Worm (Caenorhabditis elegans) whole organism, mixed stage, embryonic: Measurements from ENCODE around the gene C50E3.13.

Experiments
- M03D4.4 ChIP-seq: sonication (generic microtip); optimal IDR thresholded peaks from 2 replicates; lab custom pipeline; 2017; ENCODE audit warnings: mild to moderate bottlenecking, missing genetic modification characterization, missing compliant biosample characterization
- bed-3 ChIP-seq: fragments of 200-800 bp; sonication (Bioruptor generic); optimal IDR thresholded peaks from 3 replicates; lab custom pipeline; 2018; ENCODE audit warnings: mild to moderate bottlenecking, missing genetic modification characterization, moderate library complexity, missing compliant biosample characterization
- blmp-1 ChIP-seq: fragments of 150-350 bp; optimal IDR thresholded peaks from 2 replicates; lab custom pipeline; 2014; ENCODE audit warnings: missing biosample characterization, missing genetic modification characterization
- ceh-39 ChIP-seq: fragments of 150-350 bp; optimal IDR thresholded peaks from 2 replicates; lab custom pipeline; 2014; ENCODE audit warnings: missing biosample characterization, missing genetic modification characterization
- ceh-43 ChIP-seq: fragments of 200-800 bp; sonication (Bioruptor generic); optimal IDR thresholded peaks from 2 replicates; lab custom pipeline; 2018; ENCODE audit warnings: mild to moderate bottlenecking, missing genetic modification characterization, moderate library complexity, missing compliant biosample characterization
- ceh-83 ChIP-seq: fragments of 200-800 bp; sonication (Bioruptor generic); optimal IDR thresholded peaks from 2 replicates; lab custom pipeline; 2018; ENCODE audit warnings: mild to moderate bottlenecking, missing genetic modification characterization, missing compliant biosample characterization
- ces-1 ChIP-seq: fragments of 150-350 bp; optimal IDR thresholded peaks from 2 replicates; lab custom pipeline; 2014; ENCODE audit warnings: missing biosample characterization, missing genetic modification reagents, missing genetic modification characterization
- cnd-1 ChIP-seq: fragments of 200-800 bp; sonication (Bioruptor generic); optimal IDR thresholded peaks from 2 replicates; lab custom pipeline; 2018; ENCODE audit warnings: mild to moderate bottlenecking, missing genetic modification characterization, missing compliant biosample characterization
- drap-1 ChIP-seq: fragments of 200-800 bp; sonication (Bioruptor generic); optimal IDR thresholded peaks from 3 replicates; lab custom pipeline; 2018; ENCODE audit warnings: mild to moderate bottlenecking, missing genetic modification characterization, missing compliant biosample characterization
- elt-3 ChIP-seq: fragments of 150-350 bp; optimal IDR thresholded peaks from 2 replicates; lab custom pipeline; 2014; ENCODE audit warnings: missing biosample characterization, missing genetic modification characterization
- flh-1 ChIP-seq: fragments of 200-800 bp; sonication (Bioruptor generic); optimal IDR thresholded peaks from 2 replicates; lab custom pipeline; 2018; ENCODE audit warnings: mild to moderate bottlenecking, missing genetic modification characterization, moderate library complexity, missing compliant biosample characterization
- ham-2 ChIP-seq: fragments of 200-800 bp; sonication (Bioruptor generic); optimal IDR thresholded peaks from 2 replicates; lab custom pipeline; 2018; ENCODE audit warnings: mild to moderate bottlenecking, missing genetic modification characterization, missing compliant biosample characterization
- hlh-1 ChIP-seq: fragments of 150-350 bp; optimal IDR thresholded peaks from 2 replicates; lab custom pipeline; 2014; ENCODE audit warnings: missing biosample characterization, missing genetic modification reagents, missing genetic modification characterization
- lin-13 ChIP-seq: fragments of 150-350 bp; optimal IDR thresholded peaks from 2 replicates; lab custom pipeline; 2014; ENCODE audit warnings: missing biosample characterization, missing genetic modification characterization
- lin-32 ChIP-seq: fragments of 200-800 bp; sonication (Bioruptor generic); optimal IDR thresholded peaks from 2 replicates; lab custom pipeline; 2018; ENCODE audit warnings: mild to moderate bottlenecking, missing genetic modification characterization, missing compliant biosample characterization
- lsy-2 ChIP-seq: fragments of 150-350 bp; optimal IDR thresholded peaks from 2 replicates; lab custom pipeline; 2014; ENCODE audit warnings: missing biosample characterization, missing genetic modification characterization
- mab-5 ChIP-seq: fragments of 150-350 bp; optimal IDR thresholded peaks from 2 replicates; lab custom pipeline; 2014; ENCODE audit warnings: missing biosample characterization, missing genetic modification characterization
- mep-1 ChIP-seq: fragments of 150-350 bp; optimal IDR thresholded peaks from 2 replicates; lab custom pipeline; 2017; ENCODE audit warnings: missing biosample characterization, missing genetic modification reagents, missing genetic modification characterization, inconsistent platforms
- mls-2 ChIP-seq: sonication (generic microtip); optimal IDR thresholded peaks from 2 replicates; lab custom pipeline; 2016; ENCODE audit warnings: mild to moderate bottlenecking, missing genetic modification characterization, moderate library complexity, missing compliant biosample characterization
- nhr-12 ChIP-seq: fragments of 150-350 bp; optimal IDR thresholded peaks from 2 replicates; lab custom pipeline; 2014; ENCODE audit warnings: missing biosample characterization, missing genetic modification characterization
- nhr-2 ChIP-seq: fragments of 150-350 bp; optimal IDR thresholded peaks from 2 replicates; lab custom pipeline; 2014; ENCODE audit warnings: missing biosample characterization, missing genetic modification characterization
- nhr-237 ChIP-seq: fragments of 150-350 bp; optimal IDR thresholded peaks from 2 replicates; lab custom pipeline; 2014; ENCODE audit warnings: missing biosample characterization, missing genetic modification characterization
- nhr-76 ChIP-seq: sonication (generic microtip); optimal IDR thresholded peaks from 2 replicates; lab custom pipeline; 2017; ENCODE audit warnings: missing biosample characterization, missing genetic modification characterization
- pha-4 ChIP-seq: fragments of 150-350 bp; optimal IDR thresholded peaks from 2 replicates; lab custom pipeline; 2018; ENCODE audit warnings: missing biosample characterization, missing genetic modification reagents, missing genetic modification characterization
- sem-2 ChIP-seq: fragments of 200-800 bp; sonication (Bioruptor generic); optimal IDR thresholded peaks from 2 replicates; lab custom pipeline; 2018; ENCODE audit warnings: mild to moderate bottlenecking, missing genetic modification characterization, missing compliant biosample characterization
- snpc-4 ChIP-seq: fragments of 150-350 bp; optimal IDR thresholded peaks from 2 replicates; lab custom pipeline; 2014; ENCODE audit warnings: missing biosample characterization, missing genetic modification characterization
- sptf-1 ChIP-seq: sonication (generic microtip); optimal IDR thresholded peaks from 2 replicates; lab custom pipeline; 2017; ENCODE audit warnings: mild to moderate bottlenecking, missing genetic modification characterization, moderate library complexity, missing compliant biosample characterization
- tbx-8 ChIP-seq: fragments of 200-800 bp; sonication (Bioruptor generic); optimal IDR thresholded peaks from 2 replicates; lab custom pipeline; 2018; ENCODE audit warnings: mild to moderate bottlenecking, missing genetic modification characterization, moderate library complexity, missing compliant biosample characterization
- unc-120 ChIP-seq: sonication (generic microtip); optimal IDR thresholded peaks from 2 replicates; lab custom pipeline; 2017; ENCODE audit warnings: missing genetic modification characterization, missing compliant biosample characterization; ENCODE audit not compliant: poor library complexity, severe bottlenecking
- unc-39 ChIP-seq: fragments of 150-350 bp; optimal IDR thresholded peaks from 2 replicates; lab custom pipeline; 2014; ENCODE audit warnings: missing biosample characterization, missing genetic modification characterization
- unc-62 ChIP-seq: fragments of 150-350 bp; optimal IDR thresholded peaks from 2 replicates; lab custom pipeline; 2014; ENCODE audit warnings: missing biosample characterization, missing genetic modification reagents, missing genetic modification characterization
- ztf-11 ChIP-seq: fragments of 150-350 bp; optimal IDR thresholded peaks from 2 replicates; lab custom pipeline; 2014; ENCODE audit warnings: missing biosample characterization, missing genetic modification characterization

C50E3.13 gene

DNA sequence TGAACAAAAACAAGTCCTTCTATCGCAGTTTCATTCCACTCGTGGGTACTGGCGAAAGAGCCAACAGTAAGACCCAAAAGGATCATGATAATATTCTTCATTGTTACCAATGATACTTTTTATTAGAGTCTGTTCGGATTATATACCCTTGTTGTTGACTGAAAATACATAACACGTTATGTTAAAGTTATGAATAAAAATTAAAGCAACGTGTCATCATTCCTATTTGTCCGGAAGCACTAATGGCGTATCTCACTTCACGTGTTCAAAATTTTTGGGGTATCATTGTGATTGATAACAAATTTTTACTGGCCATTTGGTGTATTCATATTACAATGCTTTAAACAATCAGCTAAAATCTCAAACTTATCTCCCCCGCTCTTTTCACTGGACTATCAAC is 22.6 kb downstream of the C50E3.13 start, which contains the start of gene scl-26:
scl-26 (minus strand) TSS at position 101 of the 400 bp plus-strand sequence.
- no peak for TF ChIP-seq unc-120 (tag; lab: Kevin White, UChicago)
- no peak for TF ChIP-seq lsy-2
- TF ChIP-seq unc-39: no peak
- TF ChIP-seq flh-1 (GFP tag; lab: Kevin White, UChicago): no peak
- no peak for TF ChIP-seq mab-5 (tag; lab: Kevin White, UChicago)
- TF ChIP-seq ces-1: no peak
- TF ChIP-seq tbx-8 (GFP tag; lab: Kevin White, UChicago): no peak
- TF ChIP-seq mls-2 (tag; lab: Kevin White, UChicago): no peak
- TF ChIP-seq M03D4.4 (tag; lab: Kevin White, UChicago): no peak
- no peak for TF ChIP-seq cnd-1 (tag; lab: Kevin White, UChicago)
- TF ChIP-seq elt-3 (tag; lab: Kevin White, UChicago): no peak
- TF ChIP-seq bed-3 (GFP tag; lab: Kevin White, UChicago): no peak
- no peak for TF ChIP-seq ceh-83 (GFP tag; lab: Kevin White, UChicago)

DNA sequence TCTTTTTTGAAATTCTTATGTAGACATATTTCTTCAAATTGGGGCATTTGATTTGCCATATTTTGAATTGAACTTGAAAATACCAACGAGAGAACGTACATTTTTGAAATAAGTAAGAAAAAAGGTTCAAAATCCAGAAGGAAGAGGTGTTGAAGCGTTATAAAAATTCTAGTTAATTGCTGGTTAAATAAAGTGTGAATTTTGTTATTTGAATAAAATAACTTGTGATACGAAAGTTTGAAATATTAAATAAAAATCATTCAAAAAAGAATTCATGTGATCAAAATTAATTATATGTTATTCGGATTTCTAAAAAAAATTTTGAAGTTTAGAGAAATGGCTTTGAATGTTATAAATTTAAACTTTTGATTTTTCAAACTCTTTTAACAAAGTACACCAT is 23.9 kb downstream of the C50E3.13 start, which contains the start of gene C50E3.9:
C50E3.9 (minus strand) TSS at position 101 of the 400 bp plus-strand sequence.
- TF ChIP-seq mab-5 (tag; lab: Kevin White, UChicago) (no peak), lin-32 (GFP tag; lab: Kevin White, UChicago) (no peak), ceh-43 (GFP tag; lab: Kevin White, UChicago) (no peak), blmp-1 (tag; lab: Kevin White, UChicago) (no peak), snpc-4 (tag; lab: Kevin White, UChicago) (no peak), elt-3 (tag; lab: Kevin White, UChicago) (no peak), lin-13 (tag; lab: Kevin White, UChicago) (no peak), ceh-39 (tag; lab: Kevin White, UChicago) (no peak), ces-1 (no peak), unc-120 (tag; lab: Kevin White, UChicago) (no peak), ceh-83 (GFP tag; lab: Kevin White, UChicago) (no peak), bed-3 (GFP tag; lab: Kevin White, UChicago) (no peak), M03D4.4 (tag; lab: Kevin White, UChicago) (no peak), unc-62 (GFP tag; lab: Kevin White, UChicago) (no peak), sem-2 (GFP tag; lab: Kevin White, UChicago) (no peak), unc-39 (no peak), nhr-237 (tag; lab: Kevin White, UChicago) (no peak), nhr-2 (tag; lab: Kevin White, UChicago) (no peak), pha-4 (tag; lab: Kevin White, UChicago) (no peak)

DNA sequence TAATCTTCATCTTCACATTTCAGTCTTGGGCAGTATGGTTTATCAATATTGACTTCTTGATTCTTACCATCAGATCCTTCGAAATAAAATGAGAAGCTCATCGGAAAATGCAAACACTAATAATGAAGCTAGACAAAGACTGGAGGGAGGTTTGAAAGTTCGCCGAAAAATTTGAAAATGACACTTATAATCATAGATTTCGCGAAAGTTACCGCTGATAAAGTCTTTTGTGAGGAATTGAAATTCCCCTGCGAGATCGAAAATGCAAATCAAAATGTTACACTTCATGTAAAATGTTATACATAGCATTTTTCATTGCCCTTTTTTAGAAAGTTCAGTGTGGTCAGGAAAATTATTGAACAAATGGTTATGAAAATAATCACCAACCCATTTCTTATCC is 25.8 kb downstream of the C50E3.13 start, which contains the start of gene C50E3.7:
C50E3.7 (minus strand) TSS at position 101 of the 400 bp plus-strand sequence.
- TF ChIP-seq tbx-8 (GFP tag; lab: Kevin White, UChicago) (no peak), ceh-43 (GFP tag; lab: Kevin White, UChicago) (no peak), unc-39 (no peak), lin-13 (tag; lab: Kevin White, UChicago) (no peak), mep-1 (no peak), sptf-1 (tag; lab: Kevin White, UChicago) (no peak), unc-120 (tag; lab: Kevin White, UChicago) (no peak), nhr-76 (tag; lab: Kevin White, UChicago) (no peak), ces-1 (no peak), ham-2 (GFP tag; lab: Kevin White, UChicago) (no peak), ztf-11 (tag; lab: Kevin White, UChicago) (no peak), elt-3 (tag; lab: Kevin White, UChicago) (no peak)

DNA sequence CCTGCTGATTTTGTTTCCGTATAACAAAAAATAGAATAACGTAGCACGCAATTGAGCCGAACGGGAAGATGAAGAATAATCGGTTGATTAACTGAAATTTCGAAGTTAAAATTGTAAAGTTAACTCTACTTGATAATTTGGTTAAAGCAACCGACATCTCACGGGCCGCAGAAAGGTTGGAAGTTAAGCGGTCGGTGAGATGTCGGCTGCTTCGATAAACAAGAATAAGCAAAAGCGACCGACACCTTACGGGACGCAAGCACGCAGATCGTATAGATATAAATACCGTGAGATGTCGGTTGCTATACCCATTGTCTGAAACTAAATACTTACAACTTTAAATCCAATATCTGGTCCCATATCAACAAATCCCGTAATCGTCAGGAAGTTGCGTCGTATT is 28.9 kb downstream of the C50E3.13 start:
- TF ChIP-seq lin-13 (tag; lab: Kevin White, UChicago) (no peak), sem-2 (GFP tag; lab: Kevin White, UChicago) (no peak), nhr-12 (tag; lab: Kevin White, UChicago) (no peak), hlh-1 (tag; lab: Kevin White, UChicago) (no peak), ham-2 (GFP tag; lab: Kevin White, UChicago) (no peak), drap-1 (no peak), bed-3 (GFP tag; lab: Kevin White, UChicago) (no peak), nhr-76 (tag; lab: Kevin White, UChicago) (no peak), tbx-8 (GFP tag; lab: Kevin White, UChicago) (no peak), sptf-1 (tag; lab: Kevin White, UChicago) (no peak), unc-62 (GFP tag; lab: Kevin White, UChicago) (no peak)
